Fruit fly (Drosophila melanogaster) whole organism, embryonic: ENCODE measurements around the gene CG10589.

Experiments used
- Antp ChIP-seq: fragments of 200-800 bp; sonication (Bioruptor generic); optimal IDR thresholded peaks from 3 replicates; lab custom pipeline; 2016; ENCODE audit warnings: missing biosample characterization, missing genetic modification characterization
- Blimp-1 ChIP-seq: fragments of 200-800 bp; sonication (Bioruptor generic); optimal IDR thresholded peaks from 3 replicates; lab custom pipeline; 2018; ENCODE audit warnings: missing biosample characterization, missing genetic modification characterization, mild to moderate bottlenecking, moderate library complexity, missing genetic modification reagents
- Bteb2 ChIP-seq: fragments of 200-800 bp; sonication (Bioruptor generic); optimal IDR thresholded peaks from 2 replicates; lab custom pipeline; 2016; ENCODE audit warnings: missing biosample characterization, missing genetic modification characterization
- CG11560 ChIP-seq: fragments of 200-800 bp; sonication (Bioruptor generic); IDR thresholded peaks from 3 replicates; pipeline ENCODE4 v1.3.6; 2022; ENCODE audit warnings: missing biosample characterization, missing genetic modification characterization
- CG12236 ChIP-seq: fragments of 200-800 bp; sonication (Bioruptor generic); optimal IDR thresholded peaks from 2 replicates; lab custom pipeline; 2016; ENCODE audit warnings: missing biosample characterization, missing genetic modification characterization
- CG12391 ChIP-seq: fragments of 200-800 bp; sonication (Bioruptor generic); optimal IDR thresholded peaks from 3 replicates; lab custom pipeline; 2018; ENCODE audit warnings: missing biosample characterization, mild to moderate bottlenecking, missing genetic modification characterization, moderate library complexity
- CG12659 ChIP-seq: fragments of 200-800 bp; sonication (Bioruptor generic); optimal IDR thresholded peaks from 3 replicates; lab custom pipeline; 2017; ENCODE audit warnings: mild to moderate bottlenecking, missing biosample characterization, missing genetic modification reagents, missing genetic modification characterization
- CG12744 ChIP-seq: fragments of 200-800 bp; sonication (Bioruptor generic); optimal IDR thresholded peaks from 2 replicates; lab custom pipeline; 2016; ENCODE audit warnings: missing biosample characterization, missing genetic modification characterization
- CG12769 ChIP-seq: fragments of 200-800 bp; sonication (Bioruptor generic); optimal IDR thresholded peaks from 2 replicates; lab custom pipeline; 2019; ENCODE audit warnings: missing biosample characterization, mild to moderate bottlenecking, missing genetic modification characterization, moderate library complexity
- CG13287 ChIP-seq: fragments of 200-800 bp; sonication (Bioruptor generic); IDR thresholded peaks from 2 replicates; pipeline ENCODE4 v1.3.6; 2022; ENCODE audit warnings: missing biosample characterization, missing genetic modification characterization; ENCODE audit not compliant: partially characterized antibody
- CG13775 ChIP-seq: fragments of 200-800 bp; sonication (Bioruptor generic); optimal IDR thresholded peaks from 3 replicates; lab custom pipeline; 2017; ENCODE audit warnings: missing biosample characterization, mild to moderate bottlenecking, missing genetic modification characterization
- CG14667 ChIP-seq: fragments of 200-800 bp; sonication (Bioruptor generic); IDR thresholded peaks from 2 replicates; pipeline ENCODE4 v1.3.6; 2022; ENCODE audit warnings: missing biosample characterization, missing genetic modification characterization
- CG17912 ChIP-seq: fragments of 200-800 bp; sonication (Bioruptor generic); optimal IDR thresholded peaks from 2 replicates; lab custom pipeline; 2018; ENCODE audit warnings: missing biosample characterization, mild to moderate bottlenecking, missing genetic modification characterization
- CG1792 ChIP-seq: fragments of 200-800 bp; sonication (Bioruptor generic); optimal IDR thresholded peaks from 2 replicates; lab custom pipeline; 2016; ENCODE audit warnings: missing biosample characterization, missing genetic modification characterization
- CG2875 ChIP-seq: fragments of 200-800 bp; sonication (Bioruptor generic); optimal IDR thresholded peaks from 2 replicates; lab custom pipeline; 2017; ENCODE audit warnings: missing biosample characterization, mild to moderate bottlenecking, missing genetic modification characterization, missing genetic modification reagents
- CG31441 ChIP-seq: fragments of 200-800 bp; sonication (Bioruptor generic); IDR thresholded peaks from 2 replicates; pipeline ENCODE4 v1.3.6; 2022; ENCODE audit warnings: missing biosample characterization, missing genetic modification characterization
- CG32767 ChIP-seq: fragments of 200-800 bp; sonication (Bioruptor generic); IDR thresholded peaks from 2 replicates; pipeline ENCODE4 v1.3.6; 2022; ENCODE audit warnings: missing biosample characterization, missing genetic modification characterization
- CG4404 ChIP-seq: fragments of 200-800 bp; sonication (Bioruptor generic); IDR thresholded peaks from 2 replicates; pipeline ENCODE4 v1.3.6; 2022; ENCODE audit warnings: missing biosample characterization, missing genetic modification characterization
- CG4730 ChIP-seq: fragments of 200-800 bp; sonication (Bioruptor generic); IDR thresholded peaks from 2 replicates; pipeline ENCODE4 v1.3.6; 2022; ENCODE audit warnings: missing biosample characterization, missing genetic modification characterization
- CG6254 ChIP-seq: fragments of 200-800 bp; sonication (Bioruptor generic); optimal IDR thresholded peaks from 3 replicates; lab custom pipeline; 2017; ENCODE audit warnings: mild to moderate bottlenecking, missing biosample characterization, missing genetic modification reagents, missing genetic modification characterization
- CG6854 ChIP-seq: fragments of 200-800 bp; sonication (Bioruptor generic); optimal IDR thresholded peaks from 3 replicates; lab custom pipeline; 2017; ENCODE audit warnings: missing biosample characterization, mild to moderate bottlenecking, missing genetic modification characterization
- CG7839 ChIP-seq: fragments of 200-800 bp; sonication (Bioruptor generic); optimal IDR thresholded peaks from 3 replicates; lab custom pipeline; 2018; ENCODE audit warnings: missing biosample characterization, mild to moderate bottlenecking, missing genetic modification characterization, moderate library complexity
- CG7928 ChIP-seq: fragments of 200-800 bp; sonication (Bioruptor generic); optimal IDR thresholded peaks from 2 replicates; lab custom pipeline; 2017; ENCODE audit warnings: missing biosample characterization, mild to moderate bottlenecking, missing genetic modification characterization
- CG7963 ChIP-seq: fragments of 200-800 bp; sonication (Bioruptor generic); IDR thresholded peaks from 3 replicates; pipeline ENCODE4 v1.3.6; 2022; ENCODE audit warnings: missing biosample characterization, missing genetic modification characterization; ENCODE audit not compliant: partially characterized antibody
- CG9437 ChIP-seq: fragments of 200-800 bp; sonication (Bioruptor generic); optimal IDR thresholded peaks from 2 replicates; lab custom pipeline; 2018; ENCODE audit warnings: missing biosample characterization, mild to moderate bottlenecking, missing genetic modification characterization
- CG9727 ChIP-seq: fragments of 200-800 bp; sonication (Bioruptor generic); optimal IDR thresholded peaks from 3 replicates; lab custom pipeline; 2017; ENCODE audit warnings: missing biosample characterization, mild to moderate bottlenecking, missing genetic modification characterization
- CTCF ChIP-seq: fragments of 200-800 bp; sonication (Bioruptor generic); optimal IDR thresholded peaks from 2 replicates; lab custom pipeline; 2017; ENCODE audit warnings: missing biosample characterization, mild to moderate bottlenecking, missing genetic modification characterization, moderate library complexity
- Doc3 ChIP-seq: fragments of 200-800 bp; sonication (Bioruptor generic); IDR thresholded peaks from 3 replicates; pipeline ENCODE4 v1.3.6; 2022; ENCODE audit warnings: missing biosample characterization, missing genetic modification characterization; ENCODE audit not compliant: partially characterized antibody
- Fer3 ChIP-seq: fragments of 200-800 bp; sonication (Bioruptor generic); optimal IDR thresholded peaks from 2 replicates; lab custom pipeline; 2018; ENCODE audit warnings: missing biosample characterization, mild to moderate bottlenecking, missing genetic modification characterization, moderate library complexity
- HHEX ChIP-seq: fragments of 200-800 bp; sonication (Bioruptor generic); optimal IDR thresholded peaks from 3 replicates; lab custom pipeline; 2017; ENCODE audit warnings: missing biosample characterization, mild to moderate bottlenecking, missing genetic modification characterization, missing genetic modification reagents
- MBD-R2 ChIP-seq: fragments of 200-800 bp; sonication (Bioruptor generic); IDR thresholded peaks from 2 replicates; pipeline ENCODE4 v1.3.6; 2022; ENCODE audit warnings: missing biosample characterization, missing genetic modification characterization
- Myb ChIP-seq: fragments of 200-800 bp; sonication (Bioruptor generic); optimal IDR thresholded peaks from 2 replicates; lab custom pipeline; 2016; ENCODE audit warnings: missing biosample characterization, missing genetic modification characterization
- PHDP ChIP-seq: fragments of 200-800 bp; sonication (Bioruptor generic); optimal IDR thresholded peaks from 3 replicates; lab custom pipeline; 2018; ENCODE audit warnings: missing biosample characterization, mild to moderate bottlenecking, missing genetic modification characterization, moderate library complexity
- Rx ChIP-seq: fragments of 200-800 bp; sonication (Bioruptor generic); IDR thresholded peaks from 2 replicates; pipeline ENCODE4 v1.3.6; 2022; ENCODE audit warnings: missing biosample characterization, missing genetic modification characterization
- Side ChIP-seq: fragments of 200-800 bp; sonication (Bioruptor generic); optimal IDR thresholded peaks from 2 replicates; lab custom pipeline; 2016; ENCODE audit warnings: missing biosample characterization, missing genetic modification characterization
- Usf ChIP-seq: fragments of 200-800 bp; sonication (Bioruptor generic); optimal IDR thresholded peaks from 2 replicates; lab custom pipeline; 2017; ENCODE audit warnings: missing genotype, missing biosample characterization, missing genetic modification characterization
- Xrp1 ChIP-seq: fragments of 200-800 bp; sonication (Bioruptor generic); IDR thresholded peaks from 2 replicates; pipeline ENCODE4 v1.3.6; 2022; ENCODE audit warnings: missing biosample characterization, missing genetic modification characterization
- amos ChIP-seq: fragments of 200-800 bp; sonication (Bioruptor generic); IDR thresholded peaks from 2 replicates; pipeline ENCODE4 v1.3.6; 2022; ENCODE audit warnings: missing biosample characterization, missing genetic modification characterization; ENCODE audit not compliant: partially characterized antibody
- ase ChIP-seq: fragments of 200-800 bp; sonication (Bioruptor generic); IDR thresholded peaks from 3 replicates; pipeline ENCODE4 v1.3.6; 2022; ENCODE audit warnings: missing biosample characterization, missing genetic modification characterization
- dm ChIP-seq: fragments of 200-800 bp; sonication (Bioruptor generic); optimal IDR thresholded peaks from 3 replicates; lab custom pipeline; 2016; ENCODE audit warnings: missing biosample characterization, missing genetic modification characterization
- exex ChIP-seq: fragments of 200-800 bp; sonication (Bioruptor generic); optimal IDR thresholded peaks from 4 replicates; lab custom pipeline; 2018; ENCODE audit warnings: missing biosample characterization, mild to moderate bottlenecking, missing genetic modification characterization, moderate library complexity
- eyg ChIP-seq: fragments of 200-800 bp; sonication (Bioruptor generic); optimal IDR thresholded peaks from 3 replicates; lab custom pipeline; 2016; ENCODE audit warnings: missing biosample characterization, missing genetic modification characterization
- fru ChIP-seq: fragments of >200 bp; optimal IDR thresholded peaks from 2 replicates; lab custom pipeline; 2017
- hkb ChIP-seq, 2 experiments: fragments of 200-800 bp in 1 of 2; fragments of >200 bp in 1 of 2; sonication (Bioruptor generic) in 1 of 2; IDR thresholded peaks in 1 of 2; optimal IDR thresholded peaks in 1 of 2; 2 replicates each; pipeline versions ENCODE4 v1.3.6 to Lab custom; 2017 to 2022; ENCODE audit warnings: missing biosample characterization in 1 of 2, missing genetic modification characterization in 1 of 2
- lilli ChIP-seq: fragments of 200-800 bp; sonication (Bioruptor generic); optimal IDR thresholded peaks from 3 replicates; lab custom pipeline; 2016; ENCODE audit warnings: missing biosample characterization, missing genetic modification characterization
- pros ChIP-seq: fragments of 200-800 bp; sonication (Bioruptor generic); optimal IDR thresholded peaks from 3 replicates; lab custom pipeline; 2019; ENCODE audit warnings: missing biosample characterization, mild to moderate bottlenecking, missing genetic modification characterization, moderate library complexity
- row ChIP-seq: fragments of 200-800 bp; sonication (Bioruptor generic); IDR thresholded peaks from 3 replicates; pipeline ENCODE4 v1.3.6; 2022; ENCODE audit warnings: missing biosample characterization, missing genetic modification characterization
- salm ChIP-seq: fragments of 200-800 bp; sonication (Bioruptor generic); optimal IDR thresholded peaks from 2 replicates; lab custom pipeline; 2018; ENCODE audit warnings: missing biosample characterization, mild to moderate bottlenecking, missing genetic modification characterization
- sens ChIP-seq: fragments of 200-800 bp; sonication (Bioruptor generic); peaks from one replicate; lab custom pipeline; 2016; ENCODE audit warnings: missing biosample characterization, missing genetic modification characterization
- stwl ChIP-seq: fragments of 200-800 bp; sonication (Bioruptor generic); optimal IDR thresholded peaks from 3 replicates; lab custom pipeline; 2018; ENCODE audit warnings: missing biosample characterization, mild to moderate bottlenecking, missing genetic modification characterization, moderate library complexity
- twi ChIP-seq: fragments of 200-800 bp; optimal IDR thresholded peaks from 2 replicates; lab custom pipeline; 2019; ENCODE audit warnings: missing biosample characterization, mild to moderate bottlenecking, missing genetic modification characterization, moderate library complexity
- vfl ChIP-seq: fragments of 200-800 bp; sonication (Bioruptor generic); optimal IDR thresholded peaks from 2 replicates; lab custom pipeline; 2016; ENCODE audit warnings: missing biosample characterization, missing genetic modification characterization

CG10589 gene

DNA sequence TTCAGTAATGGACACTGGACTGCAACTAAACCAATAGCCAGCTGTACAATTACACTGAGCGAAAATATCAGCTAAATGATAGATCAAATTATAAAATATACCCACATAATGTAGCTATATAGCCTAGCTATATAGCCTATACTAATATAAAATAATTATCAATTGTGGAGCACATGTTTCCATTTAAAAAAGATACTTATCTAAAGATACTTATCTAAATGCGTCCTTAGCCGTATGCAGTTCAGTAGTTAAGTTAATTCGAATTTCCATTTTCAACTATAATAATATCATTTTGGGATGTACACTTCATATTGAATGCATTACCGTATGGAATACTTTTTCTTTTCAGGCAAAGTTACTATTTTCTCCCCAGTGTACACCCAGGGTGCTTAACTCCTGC lies 8.7 kb upstream of the CG10589 start (continued):
- TF ChIP-seq Side (GFP tag; lab: Kevin White, UChicago) (no peak), dm (GFP tag; lab: Kevin White, UChicago) (no peak), amos (GFP tag; lab: Robert Waterston, UW) (no peak), ase (no peak), CG2875 (GFP tag; lab: Kevin White, UChicago) (no peak), row (GFP tag; lab: Robert Waterston, UW) (peak; percentile 30; the same call in 2 of the 3 replicates), Myb (no peak), CG6854 (GFP tag; lab: Kevin White, UChicago) (no peak), hkb (optimal IDR thresholded peaks at IDR 0.05; lab: Kevin White, UChicago) (no peak), hkb (GFP tag; IDR thresholded peaks at IDR 0.05; lab: Robert Waterston, UW) (no peak), CG32767 (no peak), CG7839 (tag; lab: Kevin White, UChicago) (peak; percentile 33), CG9727 (GFP tag; lab: Kevin White, UChicago) (peak; percentile 68), Antp (GFP tag; lab: Kevin White, UChicago) (no peak), exex (no peak), HHEX (GFP tag; lab: Kevin White, UChicago) (no peak), Xrp1 (GFP tag; lab: Robert Waterston, UW) (no peak), eyg (GFP tag; lab: Kevin White, UChicago) (no peak), Fer3 (no peak), lilli (no peak), CG31441 (GFP tag; lab: Robert Waterston, UW) (no peak), Usf (GFP tag; lab: Kevin White, UChicago) (no peak), CG17912 (no peak), fru (lab: Kevin White, UChicago) (no peak), twi (tag; lab: Kevin White, UChicago) (no peak), CG12744 (GFP tag; lab: Kevin White, UChicago) (no peak), MBD-R2 (no peak), CG14667 (GFP tag; lab: Robert Waterston, UW) (no peak), pros (GFP tag; lab: Kevin White, UChicago) (no peak), CG7928 (GFP tag; lab: Kevin White, UChicago) (no peak), Blimp-1 (peak; percentile 4), vfl (GFP tag; lab: Kevin White, UChicago) (no peak), CG7963 (no peak), CG4404 (GFP tag; lab: Robert Waterston, UW) (no peak), CG6254 (GFP tag; lab: Kevin White, UChicago) (peak; percentile 9), sens (GFP tag; lab: Kevin White, UChicago) (peak; percentile 83), CG12769 (tag; lab: Kevin White, UChicago) (no peak), CG12236 (GFP tag; lab: Kevin White, UChicago) (no peak), Rx (GFP tag; lab: Robert Waterston, UW) (no peak), salm (tag; lab: Kevin White, UChicago) (no peak), CG12659 (GFP tag; lab: Kevin White, UChicago) (peak; percentile 17), CG9437 (GFP tag; lab: Kevin White, UChicago) (no peak), CG11560 (tag; lab: Robert Waterston, UW) (no peak), Bteb2 (GFP tag; lab: Kevin White, UChicago) (no peak), CG13287 (GFP tag; lab: Robert Waterston, UW) (no peak), Doc3 (GFP tag; lab: Robert Waterston, UW) (no peak), PHDP (tag; lab: Kevin White, UChicago) (no peak), stwl (tag; lab: Kevin White, UChicago) (no peak), CG1792 (GFP tag; lab: Kevin White, UChicago) (no peak), CG4730 (GFP tag; lab: Robert Waterston, UW) (no peak), CG13775 (GFP tag; lab: Kevin White, UChicago) (no peak), CTCF (GFP tag; lab: Kevin White, UChicago) (no peak), CG12391 (tag; lab: Kevin White, UChicago) (peak; percentile 29)
